Worm (Caenorhabditis elegans) whole organism, L1 larva: Measurements from ENCODE around the gene F07B10.7.
A peak's percentile ranks its signal among the peaks of the same experiment; 100 is the strongest.

Source experiments
- C16A3.4 ChIP-seq: fragments of 150-350 bp; optimal IDR thresholded peaks from 2 replicates; lab custom pipeline; 2014; ENCODE audit warnings: missing biosample characterization, missing genetic modification characterization
- aly-2 ChIP-seq: fragments of 150-350 bp; optimal IDR thresholded peaks from 2 replicates; lab custom pipeline; 2014; ENCODE audit warnings: missing biosample characterization, missing genetic modification characterization
- ceh-8 ChIP-seq: fragments of 200-800 bp; sonication (Bioruptor generic); optimal IDR thresholded peaks from 2 replicates; lab custom pipeline; 2018; ENCODE audit warnings: mild to moderate bottlenecking, missing genetic modification characterization, moderate library complexity, missing compliant biosample characterization
- ceh-90 ChIP-seq: sonication (generic microtip); optimal IDR thresholded peaks from 2 replicates; lab custom pipeline; 2016; ENCODE audit warnings: missing genetic modification characterization, missing compliant biosample characterization
- egl-13 ChIP-seq: sonication (generic microtip); optimal IDR thresholded peaks from 2 replicates; lab custom pipeline; 2016; ENCODE audit warnings: missing genotype, missing genetic modification reagents, missing genetic modification characterization, missing compliant biosample characterization
- lin-13 ChIP-seq: fragments of 150-350 bp; optimal IDR thresholded peaks from 2 replicates; lab custom pipeline; 2014; ENCODE audit warnings: missing biosample characterization, missing genetic modification reagents, missing genetic modification characterization
- lsy-2 ChIP-seq, 2 experiments: fragments of 150-350 bp; optimal IDR thresholded peaks; 2 replicates each; lab custom pipeline; 2014; ENCODE audit warnings: missing biosample characterization in 2 of 2, missing genetic modification characterization in 2 of 2
- nhr-237 ChIP-seq: fragments of 150-350 bp; optimal IDR thresholded peaks from 2 replicates; lab custom pipeline; 2014; ENCODE audit warnings: missing biosample characterization, missing genetic modification characterization
- unc-86 ChIP-seq: sonication (generic microtip); optimal IDR thresholded peaks from 2 replicates; lab custom pipeline; 2016; ENCODE audit warnings: missing genetic modification characterization, missing compliant biosample characterization
- zag-1 ChIP-seq: fragments of 150-350 bp; optimal IDR thresholded peaks from 2 replicates; lab custom pipeline; 2014; ENCODE audit warnings: missing biosample characterization, missing genetic modification characterization

- TF ChIP-seq C16A3.4 (no peak), unc-86 (no peak), zag-1 (no peak), nhr-237 (no peak), egl-13 (tag; lab: Kevin White, UChicago) (no peak), ceh-90 (tag; lab: Kevin White, UChicago) (no peak), lsy-2 (tag; optimal IDR thresholded peaks at IDR 0.05; lab: Kevin White, UChicago) (no peak), lin-13 (no peak), ceh-8 (GFP tag; lab: Kevin White, UChicago) (peak; percentile 32), aly-2 (tag; lab: Kevin White, UChicago) (no peak)
Observed at ce11 chrV:11209452-11210188, 50.9 kb downstream of the F07B10.7 start.
